Fruit fly (Drosophila melanogaster) whole organism, embryonic: ENCODE results near the gene Hand.

Experiments used
- ATbp ChIP-seq: fragments of 200-800 bp; sonication (Bioruptor generic); optimal IDR thresholded peaks from 2 replicates; lab custom pipeline; 2017; ENCODE audit warnings: missing biosample characterization, mild to moderate bottlenecking, missing genetic modification characterization, missing genetic modification reagents
- Antp ChIP-seq: fragments of 200-800 bp; sonication (Bioruptor generic); optimal IDR thresholded peaks from 3 replicates; lab custom pipeline; 2016; ENCODE audit warnings: missing biosample characterization, missing genetic modification characterization
- Atf3 ChIP-seq: fragments of 200-800 bp; sonication (Bioruptor generic); optimal IDR thresholded peaks from 3 replicates; lab custom pipeline; 2016; ENCODE audit warnings: missing biosample characterization, missing genetic modification characterization
- B-H2 ChIP-seq: fragments of 200-800 bp; sonication (Bioruptor generic); optimal IDR thresholded peaks from 2 replicates; lab custom pipeline; 2018; ENCODE audit warnings: missing biosample characterization, mild to moderate bottlenecking, missing genetic modification characterization
- CG11696 ChIP-seq: fragments of 200-800 bp; sonication (Bioruptor generic); IDR thresholded peaks from 2 replicates; pipeline ENCODE4 v1.3.6; 2022; ENCODE audit warnings: missing biosample characterization, missing genetic modification characterization
- CG12299 ChIP-seq: fragments of 200-800 bp; sonication (Bioruptor generic); optimal IDR thresholded peaks from 2 replicates; lab custom pipeline; 2018; ENCODE audit warnings: missing biosample characterization, mild to moderate bottlenecking, missing genetic modification characterization
- CG13123 ChIP-seq: fragments of 200-800 bp; sonication (Bioruptor generic); optimal IDR thresholded peaks from 2 replicates; lab custom pipeline; 2016; ENCODE audit warnings: missing biosample characterization, missing genetic modification characterization
- CG14014 ChIP-seq: fragments of 200-800 bp; sonication (Bioruptor generic); IDR thresholded peaks from 2 replicates; pipeline ENCODE4 v1.3.6; 2022; ENCODE audit warnings: missing biosample characterization, missing genetic modification characterization
- CG14441 ChIP-seq: fragments of 200-800 bp; sonication (Bioruptor generic); IDR thresholded peaks from 2 replicates; pipeline ENCODE4 v1.3.6; 2022; ENCODE audit warnings: missing biosample characterization, missing genetic modification characterization
- CG14710 ChIP-seq: fragments of 200-800 bp; sonication (Bioruptor generic); optimal IDR thresholded peaks from 3 replicates; lab custom pipeline; 2019; ENCODE audit warnings: missing biosample characterization, mild to moderate bottlenecking, missing genetic modification characterization, moderate library complexity
- CG15479 ChIP-seq: fragments of 200-800 bp; sonication (Bioruptor generic); optimal IDR thresholded peaks from 3 replicates; lab custom pipeline; 2019; ENCODE audit warnings: missing biosample characterization, mild to moderate bottlenecking, missing genetic modification characterization, moderate library complexity
- CG16863 ChIP-seq: fragments of 200-800 bp; sonication (Bioruptor generic); optimal IDR thresholded peaks from 3 replicates; lab custom pipeline; 2016; ENCODE audit warnings: missing biosample characterization, missing genetic modification characterization
- CG2199 ChIP-seq: fragments of 200-800 bp; sonication (Bioruptor generic); IDR thresholded peaks from 3 replicates; pipeline ENCODE4 v1.3.6; 2022; ENCODE audit warnings: missing biosample characterization, missing genetic modification characterization
- CG2875 ChIP-seq: fragments of 200-800 bp; sonication (Bioruptor generic); optimal IDR thresholded peaks from 2 replicates; lab custom pipeline; 2017; ENCODE audit warnings: missing biosample characterization, mild to moderate bottlenecking, missing genetic modification characterization, missing genetic modification reagents
- CG4360 ChIP-seq: fragments of 200-800 bp; sonication (Bioruptor generic); IDR thresholded peaks from 2 replicates; pipeline ENCODE4 v1.3.6; 2022; ENCODE audit warnings: missing biosample characterization, missing genetic modification characterization
- CG4404 ChIP-seq: fragments of 200-800 bp; sonication (Bioruptor generic); IDR thresholded peaks from 2 replicates; pipeline ENCODE4 v1.3.6; 2022; ENCODE audit warnings: missing biosample characterization, missing genetic modification characterization
- CG4854 ChIP-seq: fragments of 200-800 bp; sonication (Bioruptor generic); optimal IDR thresholded peaks from 2 replicates; lab custom pipeline; 2016; ENCODE audit warnings: missing biosample characterization, missing genetic modification characterization, inconsistent platforms
- CG6254 ChIP-seq: fragments of 200-800 bp; sonication (Bioruptor generic); optimal IDR thresholded peaks from 3 replicates; lab custom pipeline; 2017; ENCODE audit warnings: mild to moderate bottlenecking, missing biosample characterization, missing genetic modification reagents, missing genetic modification characterization
- CG6683 ChIP-seq: fragments of 200-800 bp; sonication (Bioruptor generic); optimal IDR thresholded peaks from 2 replicates; lab custom pipeline; 2017; ENCODE audit warnings: missing biosample characterization, mild to moderate bottlenecking, missing genetic modification characterization, missing genetic modification reagents
- CG7928 ChIP-seq: fragments of 200-800 bp; sonication (Bioruptor generic); optimal IDR thresholded peaks from 2 replicates; lab custom pipeline; 2017; ENCODE audit warnings: missing biosample characterization, mild to moderate bottlenecking, missing genetic modification characterization
- Camta ChIP-seq: fragments of 200-800 bp; sonication (Bioruptor generic); optimal IDR thresholded peaks from 2 replicates; lab custom pipeline; 2016; ENCODE audit warnings: missing biosample characterization, missing genetic modification characterization
- Dll ChIP-seq: fragments of 200-800 bp; sonication (Bioruptor generic); IDR thresholded peaks from 4 replicates; pipeline ENCODE4 v1.3.6; 2022; ENCODE audit warnings: missing biosample characterization, missing genetic modification characterization; ENCODE audit not compliant: partially characterized antibody
- Ets97D ChIP-seq: fragments of 200-800 bp; sonication (Bioruptor generic); optimal IDR thresholded peaks from 3 replicates; lab custom pipeline; 2016; ENCODE audit warnings: missing biosample characterization, missing genetic modification characterization
- H2.0 ChIP-seq: fragments of 200-800 bp; sonication (Bioruptor generic); IDR thresholded peaks from 2 replicates; pipeline ENCODE4 v1.3.6; 2022; ENCODE audit warnings: missing biosample characterization, missing genetic modification characterization
- HLH3B ChIP-seq: fragments of 200-800 bp; sonication (Bioruptor generic); IDR thresholded peaks from 2 replicates; pipeline ENCODE4 v1.3.6; 2022; ENCODE audit warnings: missing biosample characterization, missing genetic modification characterization
- Hr39 ChIP-seq: fragments of >200 bp; optimal IDR thresholded peaks from 2 replicates; lab custom pipeline; 2017
- Lim3 ChIP-seq: fragments of 200-800 bp; sonication (Bioruptor generic); IDR thresholded peaks from 2 replicates; pipeline ENCODE4 v1.3.6; 2022; ENCODE audit warnings: missing biosample characterization, missing genetic modification characterization
- Mad ChIP-seq: fragments of 200-800 bp; sonication (Bioruptor generic); optimal IDR thresholded peaks from 2 replicates; lab custom pipeline; 2016; ENCODE audit warnings: missing biosample characterization, missing genetic modification characterization
- Meics ChIP-seq: fragments of 200-800 bp; sonication (Bioruptor generic); optimal IDR thresholded peaks from 2 replicates; lab custom pipeline; 2017; ENCODE audit warnings: missing biosample characterization, mild to moderate bottlenecking, missing genetic modification characterization
- Myb ChIP-seq: fragments of 200-800 bp; sonication (Bioruptor generic); optimal IDR thresholded peaks from 2 replicates; lab custom pipeline; 2016; ENCODE audit warnings: missing biosample characterization, missing genetic modification characterization
- NK7.1 ChIP-seq: fragments of 200-800 bp; sonication (Bioruptor generic); optimal IDR thresholded peaks from 3 replicates; lab custom pipeline; 2016; ENCODE audit warnings: missing biosample characterization, missing genetic modification characterization
- Tbp ChIP-seq: fragments of >200 bp; optimal IDR thresholded peaks from 2 replicates; lab custom pipeline; 2018; ENCODE audit warnings: missing biosample characterization, missing genetic modification characterization
- al ChIP-seq: fragments of 200-800 bp; sonication (Bioruptor generic); IDR thresholded peaks from 2 replicates; pipeline ENCODE4 v1.3.6; 2022; ENCODE audit warnings: missing biosample characterization, missing genetic modification characterization
- az2 ChIP-seq: fragments of 200-800 bp; sonication (Bioruptor generic); optimal IDR thresholded peaks from 3 replicates; lab custom pipeline; 2016; ENCODE audit warnings: missing biosample characterization, missing genetic modification characterization
- bcd ChIP-seq: fragments of 200-800 bp; sonication (Bioruptor generic); optimal IDR thresholded peaks from 2 replicates; lab custom pipeline; 2017; ENCODE audit warnings: missing biosample characterization, mild to moderate bottlenecking, missing genetic modification characterization
- chm ChIP-seq: fragments of 200-800 bp; sonication (Bioruptor generic); IDR thresholded peaks from 2 replicates; pipeline ENCODE4 v1.3.6; 2022; ENCODE audit warnings: missing biosample characterization, missing genetic modification characterization
- crol ChIP-seq: fragments of 200-800 bp; sonication (Bioruptor generic); IDR thresholded peaks from 2 replicates; pipeline ENCODE4 v1.3.6; 2022; ENCODE audit warnings: missing biosample characterization, missing genetic modification characterization
- esg ChIP-seq: fragments of 200-800 bp; sonication (Bioruptor generic); conservative IDR thresholded peaks from 2 replicates; pipeline ENCODE4 v1.3.6; 2022; ENCODE audit warnings: missing biosample characterization, missing genetic modification characterization
- eve ChIP-seq, 2 experiments: fragments of >200 bp; optimal IDR thresholded peaks; 2 replicates each; lab custom pipeline; 2017; ENCODE audit warnings: missing biosample characterization in 2 of 2, missing genetic modification characterization in 2 of 2
- grn ChIP-seq: fragments of 200-800 bp; sonication (Bioruptor generic); optimal IDR thresholded peaks from 3 replicates; lab custom pipeline; 2017; ENCODE audit warnings: missing biosample characterization, missing genetic modification characterization
- gsb ChIP-seq: fragments of 200-800 bp; sonication (Bioruptor generic); IDR thresholded peaks from 2 replicates; pipeline ENCODE4 v1.3.6; 2022; ENCODE audit warnings: missing biosample characterization, missing genetic modification characterization
- insv ChIP-seq, 2 experiments: fragments of 200-800 bp; sonication (Bioruptor generic); optimal IDR thresholded peaks; 3 replicates each; lab custom pipeline; 2016 to 2018; ENCODE audit warnings: missing biosample characterization in 2 of 2, missing genetic modification characterization in 2 of 2
- kah ChIP-seq: fragments of 200-800 bp; sonication (Bioruptor generic); optimal IDR thresholded peaks from 2 replicates; lab custom pipeline; 2018; ENCODE audit warnings: missing biosample characterization, mild to moderate bottlenecking, missing genetic modification characterization
- lov ChIP-seq, 2 experiments: fragments of 200-800 bp in 1 of 2; fragments of >200 bp in 1 of 2; sonication (Bioruptor generic) in 1 of 2; IDR thresholded peaks in 1 of 2; optimal IDR thresholded peaks in 1 of 2; 2 replicates in 1 of 2; 3 replicates in 1 of 2; pipeline versions ENCODE4 v1.3.6 to Lab custom; 2017 to 2022; ENCODE audit warnings: missing biosample characterization in 1 of 2, missing genetic modification characterization in 1 of 2
- phol ChIP-seq: fragments of 200-800 bp; sonication (Bioruptor generic); optimal IDR thresholded peaks from 3 replicates; lab custom pipeline; 2018; ENCODE audit warnings: missing biosample characterization, mild to moderate bottlenecking, missing genetic modification characterization, moderate library complexity
- schlank ChIP-seq: fragments of 200-800 bp; sonication (Bioruptor generic); optimal IDR thresholded peaks from 2 replicates; lab custom pipeline; 2018; ENCODE audit warnings: missing biosample characterization, mild to moderate bottlenecking, missing genetic modification characterization
- sima ChIP-seq: fragments of 200-800 bp; sonication (Bioruptor generic); optimal IDR thresholded peaks from 2 replicates; lab custom pipeline; 2016; ENCODE audit warnings: missing biosample characterization, missing genetic modification characterization
- sug ChIP-seq: fragments of 200-800 bp; optimal IDR thresholded peaks from 2 replicates; lab custom pipeline; 2019; ENCODE audit warnings: missing biosample characterization, mild to moderate bottlenecking, missing genetic modification characterization, moderate library complexity
- tna ChIP-seq: fragments of 200-800 bp; sonication (Bioruptor generic); IDR thresholded peaks from 2 replicates; pipeline ENCODE4 v1.3.6; 2022; ENCODE audit warnings: missing biosample characterization, missing genetic modification characterization; ENCODE audit not compliant: partially characterized antibody
- trem ChIP-seq: fragments of 200-800 bp; optimal IDR thresholded peaks from 3 replicates; lab custom pipeline; 2019; ENCODE audit warnings: missing biosample characterization, mild to moderate bottlenecking, missing genetic modification characterization, moderate library complexity
- vfl ChIP-seq: fragments of 200-800 bp; sonication (Bioruptor generic); optimal IDR thresholded peaks from 2 replicates; lab custom pipeline; 2016; ENCODE audit warnings: missing biosample characterization, missing genetic modification characterization

Hand gene

dm6 chr2L:10292066-10292560, 3.1 kb downstream of the Hand start, which contains the start of gene Ufd4 (continued):
- TF ChIP-seq CG14710 (tag; lab: Kevin White, UChicago) = peak; percentile 66
- no peak for TF ChIP-seq bcd (GFP tag; lab: Kevin White, UChicago)
- TF ChIP-seq H2.0 (GFP tag; lab: Robert Waterston, UW) = peak; percentile 32; the same call in 1 of the 2 replicates
- TF ChIP-seq gsb (GFP tag; lab: Robert Waterston, UW) = no peak
- no peak for TF ChIP-seq Antp (GFP tag; lab: Kevin White, UChicago)
- TF ChIP-seq HLH3B (GFP tag; lab: Robert Waterston, UW) = peak; percentile 74; the same call in 1 of the 2 replicates
- TF ChIP-seq Tbp = no peak
- TF ChIP-seq CG6683 (GFP tag; lab: Kevin White, UChicago) = peak; percentile 24
- TF ChIP-seq az2 (GFP tag; lab: Kevin White, UChicago) = peak; percentile 72
- TF ChIP-seq tna (GFP tag; lab: Robert Waterston, UW) = no peak
- no peak for TF ChIP-seq eve (GFP tag; optimal IDR thresholded peaks at IDR 0.05; lab: Kevin White, UChicago)
- peak; percentile 52; the same call in 1 of the 2 replicates for TF ChIP-seq CG4360
- peak; percentile 68 for TF ChIP-seq Camta (GFP tag; lab: Kevin White, UChicago)
- TF ChIP-seq CG12299 (tag; lab: Kevin White, UChicago) = no peak
- TF ChIP-seq CG4404 (GFP tag; lab: Robert Waterston, UW) = no peak
- no peak for TF ChIP-seq sug (tag; lab: Kevin White, UChicago)
- no peak for TF ChIP-seq CG15479 (GFP tag; lab: Kevin White, UChicago)
- TF ChIP-seq crol (GFP tag; lab: Robert Waterston, UW) = no peak
- no peak for TF ChIP-seq CG2875 (GFP tag; lab: Kevin White, UChicago)
- TF ChIP-seq Ets97D (GFP tag; lab: Kevin White, UChicago) = peak; percentile 50
- no peak for TF ChIP-seq esg
- 0 out of 3 replicates have a peak, but pooled peaks have one; percentile 7 for TF ChIP-seq CG2199 (GFP tag; lab: Robert Waterston, UW)
- no peak for TF ChIP-seq lov (optimal IDR thresholded peaks at IDR 0.05; lab: Kevin White, UChicago)
- no peak; the same call in 2 of the 3 replicates for TF ChIP-seq lov (GFP tag; IDR thresholded peaks at IDR 0.05; lab: Robert Waterston, UW)
- peak; percentile 35 for TF ChIP-seq CG4854 (GFP tag; lab: Kevin White, UChicago)
- TF ChIP-seq grn (GFP tag; lab: Kevin White, UChicago) = no peak
- TF ChIP-seq Meics (GFP tag; lab: Kevin White, UChicago) = no peak
- peak; percentile 43 for TF ChIP-seq kah (GFP tag; lab: Kevin White, UChicago)
- TF ChIP-seq trem = peak; percentile 66
- peak; percentile 13 for TF ChIP-seq Mad (GFP tag; lab: Kevin White, UChicago)
- peak; percentile 73 for TF ChIP-seq phol (tag; lab: Kevin White, UChicago)
- TF ChIP-seq CG11696 (GFP tag; lab: Robert Waterston, UW) = peak; percentile 40; the same call in 1 of the 2 replicates
- TF ChIP-seq Atf3 (GFP tag; lab: Kevin White, UChicago) = no peak
- no peak for TF ChIP-seq CG7928 (GFP tag; lab: Kevin White, UChicago)
- peak; percentile 6 for TF ChIP-seq CG13123 (GFP tag; lab: Kevin White, UChicago)
- peak; percentile 48 for TF ChIP-seq B-H2 (GFP tag; lab: Kevin White, UChicago)
- no peak for TF ChIP-seq Hr39 (lab: Kevin White, UChicago)
- TF ChIP-seq Lim3 = no peak
- no peak for TF ChIP-seq sima (GFP tag; lab: Kevin White, UChicago)
- no peak for TF ChIP-seq chm (GFP tag; lab: Robert Waterston, UW)
- peak; percentile 63 for TF ChIP-seq CG16863
- peak; percentile 41 for TF ChIP-seq CG6254 (GFP tag; lab: Kevin White, UChicago)
- TF ChIP-seq al = no peak
- TF ChIP-seq Dll (GFP tag; lab: Robert Waterston, UW) = peak; percentile 56; the same call in 2 of the 4 replicates
- no peak for TF ChIP-seq insv (GFP tag; optimal IDR thresholded peaks at IDR 0.05; lab: Kevin White, UChicago)
- TF ChIP-seq schlank (tag; lab: Kevin White, UChicago) = no peak
- TF ChIP-seq CG14014 (GFP tag; lab: Robert Waterston, UW) = peak; percentile 75; the same call in 1 of the 2 replicates
- TF ChIP-seq vfl = peak; percentile 46
- TF ChIP-seq Myb (GFP tag; lab: Kevin White, UChicago) = peak; percentile 21
- TF ChIP-seq ATbp = no peak
- TF ChIP-seq CG14441 = no peak; the same call in 1 of the 2 replicates
- peak; percentile 16 for TF ChIP-seq NK7.1 (GFP tag; lab: Kevin White, UChicago)
